Fruit fly (Drosophila melanogaster) whole organism, prepupa: Measurements from ENCODE around the gene Octbeta1R.

ENCODE experiments used
- Blimp-1 ChIP-seq: fragments of 200-800 bp; sonication (Bioruptor generic); optimal IDR thresholded peaks from 3 replicates; lab custom pipeline; 2017; ENCODE audit warnings: missing biosample characterization, missing genetic modification characterization, mild to moderate bottlenecking, moderate library complexity, missing genetic modification reagents
- CG1621 ChIP-seq: fragments of 200-800 bp; sonication (Bioruptor generic); optimal IDR thresholded peaks from 3 replicates; lab custom pipeline; 2018; ENCODE audit warnings: missing biosample characterization, mild to moderate bottlenecking, missing genetic modification characterization
- CG3919 ChIP-seq: fragments of 200-800 bp; sonication (Bioruptor generic); optimal IDR thresholded peaks from 3 replicates; lab custom pipeline; 2016; ENCODE audit warnings: missing biosample characterization, missing genetic modification characterization
- CG6792 ChIP-seq: fragments of 200-800 bp; sonication (Bioruptor generic); optimal IDR thresholded peaks from 3 replicates; lab custom pipeline; 2016; ENCODE audit warnings: missing biosample characterization, missing genetic modification characterization
- CG6854 ChIP-seq: fragments of 200-800 bp; sonication (Bioruptor generic); optimal IDR thresholded peaks from 2 replicates; lab custom pipeline; 2017; ENCODE audit warnings: missing biosample characterization, mild to moderate bottlenecking, missing genetic modification characterization
- CG8319 ChIP-seq: fragments of 200-800 bp; sonication (Bioruptor generic); optimal IDR thresholded peaks from 3 replicates; lab custom pipeline; 2016; ENCODE audit warnings: missing biosample characterization, missing genetic modification characterization
- CG9139 ChIP-seq: fragments of 200-800 bp; sonication (Bioruptor generic); optimal IDR thresholded peaks from 3 replicates; lab custom pipeline; 2017; ENCODE audit warnings: missing biosample characterization, mild to moderate bottlenecking, missing genetic modification characterization
- Eip93F ChIP-seq: fragments of 200-800 bp; sonication (Bioruptor generic); optimal IDR thresholded peaks from 2 replicates; lab custom pipeline; 2016; ENCODE audit warnings: missing biosample characterization, mild to moderate bottlenecking, missing genetic modification characterization
- Gug ChIP-seq: fragments of 200-800 bp; sonication (Bioruptor generic); IDR thresholded peaks from 2 replicates; pipeline ENCODE4 v1.3.6; 2022; ENCODE audit warnings: missing biosample characterization, missing genetic modification characterization
- Sox14 ChIP-seq: fragments of 200-800 bp; sonication (Bioruptor generic); optimal IDR thresholded peaks from 3 replicates; lab custom pipeline; 2016; ENCODE audit warnings: missing biosample characterization, missing genetic modification characterization
- Sox15 ChIP-seq: fragments of 200-800 bp; sonication (Bioruptor generic); optimal IDR thresholded peaks from 3 replicates; lab custom pipeline; 2016; ENCODE audit warnings: missing biosample characterization, missing genetic modification characterization
- acj6 ChIP-seq: fragments of 200-800 bp; sonication (Bioruptor generic); optimal IDR thresholded peaks from 3 replicates; lab custom pipeline; 2016; ENCODE audit warnings: missing biosample characterization, missing genetic modification characterization
- spab ChIP-seq: fragments of 200-800 bp; sonication (Bioruptor generic); optimal IDR thresholded peaks from 2 replicates; lab custom pipeline; 2017; ENCODE audit warnings: missing biosample characterization, mild to moderate bottlenecking, missing genetic modification characterization, missing genetic modification reagents
- vri ChIP-seq: fragments of 200-800 bp; sonication (Bioruptor generic); optimal IDR thresholded peaks from 3 replicates; lab custom pipeline; 2016; ENCODE audit warnings: missing biosample characterization, mild to moderate bottlenecking, missing genetic modification characterization

DNA sequence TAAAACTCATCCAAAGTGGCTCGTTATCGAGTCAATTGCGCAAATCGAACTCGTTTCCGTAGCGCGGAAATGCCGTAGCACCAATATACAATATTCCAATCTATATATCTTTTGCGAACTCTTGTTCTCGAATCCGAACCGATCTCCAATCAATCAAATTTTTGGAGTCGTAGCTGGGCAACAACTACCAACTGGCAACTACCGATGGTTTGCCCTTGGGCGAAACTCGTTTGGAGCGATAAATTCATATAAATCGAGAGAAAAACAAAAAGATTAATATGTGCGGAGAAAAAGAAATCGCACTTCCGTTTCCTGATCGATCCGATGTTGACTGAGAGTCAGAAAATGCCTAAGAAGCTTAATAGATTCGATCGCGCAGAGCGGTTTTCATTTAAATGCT is 68.7 kb downstream of the Octbeta1R start:
- TF ChIP-seq Blimp-1 (GFP tag; lab: Kevin White, UChicago) (no peak), CG1621 (tag; lab: Kevin White, UChicago) (no peak), CG9139 (GFP tag; lab: Kevin White, UChicago) (no peak), Sox15 (GFP tag; lab: Kevin White, UChicago) (no peak), vri (no peak), CG3919 (GFP tag; lab: Kevin White, UChicago) (no peak), acj6 (GFP tag; lab: Kevin White, UChicago) (no peak), Gug (GFP tag; lab: Robert Waterston, UW) (no peak), Eip93F (GFP tag; lab: Kevin White, UChicago) (no peak), CG6854 (GFP tag; lab: Kevin White, UChicago) (no peak), Sox14 (no peak), spab (GFP tag; lab: Kevin White, UChicago) (no peak), CG8319 (GFP tag; lab: Kevin White, UChicago) (no peak), CG6792 (no peak)
